Worm (Caenorhabditis elegans) whole organism, young adult: ENCODE data around the gene gpa-5.

Experiments used
- B0261.1 ChIP-seq: sonication (generic microtip); optimal IDR thresholded peaks from 2 replicates; lab custom pipeline; 2016; ENCODE audit warnings: mild to moderate bottlenecking, missing genetic modification characterization, moderate library complexity, missing compliant biosample characterization
- C06A6.2 ChIP-seq: fragments of 200-800 bp; sonication (Bioruptor generic); conservative IDR thresholded peaks from 2 replicates; pipeline ENCODE4 v1.3.6; 2022; ENCODE audit warnings: missing genetic modification characterization, missing compliant biosample characterization
- F23B12.7 ChIP-seq: sonication (generic microtip); optimal IDR thresholded peaks from 2 replicates; lab custom pipeline; 2017; ENCODE audit warnings: missing genetic modification characterization, mild to moderate bottlenecking, missing compliant biosample characterization, antibody characterized with exemption, moderate library complexity; ENCODE audit not compliant: insufficient read depth
- F37B4.10 ChIP-seq: fragments of 200-800 bp; sonication (Bioruptor generic); IDR thresholded peaks from 2 replicates; pipeline ENCODE4 v1.3.6; 2022; ENCODE audit warnings: missing genetic modification characterization, missing compliant biosample characterization
- F39B2.1 ChIP-seq: fragments of 200-800 bp; sonication (Bioruptor generic); IDR thresholded peaks from 2 replicates; pipeline ENCODE4 v1.3.6; 2022; ENCODE audit warnings: missing genetic modification reagents, missing genetic modification characterization, missing compliant biosample characterization
- F49E8.2 ChIP-seq: sonication (generic microtip); optimal IDR thresholded peaks from 3 replicates; lab custom pipeline; 2017; ENCODE audit warnings: missing genetic modification characterization, mild to moderate bottlenecking, missing compliant biosample characterization, antibody characterized with exemption, moderate library complexity; ENCODE audit not compliant: insufficient read depth
- K11D2.4 ChIP-seq: fragments of 200-800 bp; sonication (Bioruptor generic); IDR thresholded peaks from 2 replicates; pipeline ENCODE4 v1.3.6; 2022; ENCODE audit warnings: missing genetic modification reagents, missing genetic modification characterization, missing compliant biosample characterization
- T26A5.8 ChIP-seq: sonication (generic microtip); optimal IDR thresholded peaks from 2 replicates; lab custom pipeline; 2016; ENCODE audit warnings: missing genetic modification characterization, missing compliant biosample characterization
- Y56A3A.18 ChIP-seq: fragments of 200-800 bp; sonication (Bioruptor generic); IDR thresholded peaks from 2 replicates; pipeline ENCODE4 v1.3.6; 2022; ENCODE audit warnings: missing genetic modification reagents, missing genetic modification characterization, missing compliant biosample characterization
- ZK185.1 ChIP-seq: sonication (generic microtip); optimal IDR thresholded peaks from 2 replicates; lab custom pipeline; 2016; ENCODE audit warnings: mild to moderate bottlenecking, missing genetic modification characterization, missing compliant biosample characterization; ENCODE audit not compliant: poor library complexity, severe bottlenecking
- athp-1 ChIP-seq: sonication (generic microtip); optimal IDR thresholded peaks from 2 replicates; lab custom pipeline; 2017; ENCODE audit warnings: mild to moderate bottlenecking, missing genetic modification characterization, missing compliant biosample characterization
- attf-3 ChIP-seq: fragments of 200-800 bp; sonication (Bioruptor generic); conservative IDR thresholded peaks from 2 replicates; pipeline ENCODE4 v1.3.6; 2022; ENCODE audit warnings: missing genetic modification reagents, missing genetic modification characterization, missing compliant biosample characterization
- attf-6 ChIP-seq: fragments of 200-800 bp; sonication (Bioruptor generic); IDR thresholded peaks from 2 replicates; pipeline ENCODE4 v1.3.6; 2022; ENCODE audit warnings: missing genetic modification reagents, missing genetic modification characterization, missing compliant biosample characterization
- ccch-3 ChIP-seq: fragments of 200-800 bp; sonication (Bioruptor generic); optimal IDR thresholded peaks from 2 replicates; lab custom pipeline; 2018; ENCODE audit warnings: mild to moderate bottlenecking, missing genetic modification characterization, missing compliant biosample characterization
- ceh-27 ChIP-seq: fragments of 200-800 bp; sonication (Bioruptor generic); optimal IDR thresholded peaks from 2 replicates; lab custom pipeline; 2018; ENCODE audit warnings: mild to moderate bottlenecking, missing genetic modification characterization, moderate library complexity, missing compliant biosample characterization
- ceh-58 ChIP-seq: fragments of 200-800 bp; sonication (Bioruptor generic); IDR thresholded peaks from 2 replicates; pipeline ENCODE4 v1.3.6; 2022; ENCODE audit warnings: missing genetic modification characterization, missing compliant biosample characterization
- ceh-79 ChIP-seq: sonication (generic microtip); optimal IDR thresholded peaks from 2 replicates; lab custom pipeline; 2017; ENCODE audit warnings: mild to moderate bottlenecking, missing genetic modification characterization, missing compliant biosample characterization
- dpl-1 ChIP-seq: fragments of 150-350 bp; optimal IDR thresholded peaks from 2 replicates; lab custom pipeline; 2014; ENCODE audit warnings: missing biosample characterization, missing genetic modification reagents, missing genetic modification characterization
- efl-1 ChIP-seq: fragments of 150-350 bp; optimal IDR thresholded peaks from 2 replicates; lab custom pipeline; 2014; ENCODE audit warnings: missing biosample characterization, missing genetic modification reagents, missing genetic modification characterization
- egl-18 ChIP-seq: fragments of 200-800 bp; sonication (Bioruptor generic); IDR thresholded peaks from 2 replicates; pipeline ENCODE4 v1.3.6; 2022; ENCODE audit warnings: missing genetic modification reagents, missing genetic modification characterization, missing compliant biosample characterization
- him-1 ChIP-seq: sonication (generic microtip); optimal IDR thresholded peaks from 2 replicates; lab custom pipeline; 2016; ENCODE audit warnings: missing genotype, missing genetic modification reagents, missing genetic modification characterization, missing compliant biosample characterization
- hlh-12 ChIP-seq: sonication (generic microtip); optimal IDR thresholded peaks from 2 replicates; lab custom pipeline; 2016; ENCODE audit warnings: missing genetic modification characterization, missing compliant biosample characterization
- hlh-26 ChIP-seq: fragments of 200-800 bp; sonication (Bioruptor generic); conservative IDR thresholded peaks from 2 replicates; pipeline ENCODE4 v1.3.6; 2022; ENCODE audit warnings: missing genetic modification reagents, missing genetic modification characterization, missing compliant biosample characterization
- lag-1 ChIP-seq: fragments of 200-800 bp; sonication (Bioruptor generic); IDR thresholded peaks from 2 replicates; pipeline ENCODE4 v1.3.6; 2022; ENCODE audit warnings: missing genetic modification reagents, missing genetic modification characterization, missing compliant biosample characterization
- let-607 ChIP-seq, 2 experiments: fragments of 200-800 bp in 1 of 2; sonication (Bioruptor generic) in 1 of 2; sonication (generic microtip) in 1 of 2; optimal IDR thresholded peaks; 2 replicates each; lab custom pipeline; 2016 to 2018; ENCODE audit warnings: mild to moderate bottlenecking in 2 of 2, missing compliant biosample characterization in 2 of 2, missing genetic modification characterization in 2 of 2, moderate library complexity in 2 of 2, missing genotype in 1 of 2
- lin-35 ChIP-seq, 3 experiments: fragments of 150-350 bp in 2 of 3; sonication (generic microtip) in 1 of 3; optimal IDR thresholded peaks; 2 replicates each; lab custom pipeline; 2014 to 2018; ENCODE audit warnings: missing biosample characterization in 3 of 3, missing genetic modification characterization in 3 of 3, missing genetic modification reagents in 3 of 3
- lin-40 ChIP-seq: sonication (generic microtip); optimal IDR thresholded peaks from 2 replicates; lab custom pipeline; 2016; ENCODE audit warnings: missing genetic modification characterization, mild to moderate bottlenecking, missing compliant biosample characterization, missing genotype, missing genetic modification reagents
- lin-54 ChIP-seq: fragments of 200-800 bp; sonication (Bioruptor generic); optimal IDR thresholded peaks from 2 replicates; lab custom pipeline; 2018; ENCODE audit warnings: mild to moderate bottlenecking, missing genetic modification characterization, missing compliant biosample characterization
- lir-1 ChIP-seq: fragments of 200-800 bp; sonication (Bioruptor generic); conservative IDR thresholded peaks from 2 replicates; pipeline ENCODE4 v1.3.6; 2022; ENCODE audit warnings: missing genetic modification reagents, missing genetic modification characterization, missing compliant biosample characterization
- lsy-27 ChIP-seq: sonication (generic microtip); optimal IDR thresholded peaks from 2 replicates; lab custom pipeline; 2017; ENCODE audit warnings: missing genetic modification characterization, mild to moderate bottlenecking, missing compliant biosample characterization, antibody characterized with exemption, missing genotype, borderline replicate concordance; ENCODE audit not compliant: insufficient read depth
- nfyb-1 ChIP-seq: fragments of 200-800 bp; sonication (Bioruptor generic); IDR thresholded peaks from 2 replicates; pipeline ENCODE4 v1.3.6; 2022; ENCODE audit warnings: missing genetic modification reagents, missing genetic modification characterization, missing compliant biosample characterization
- pbrm-1 ChIP-seq: fragments of 200-800 bp; sonication (Bioruptor generic); IDR thresholded peaks from 2 replicates; pipeline ENCODE4 v1.3.6; 2022; ENCODE audit warnings: missing genetic modification reagents, missing genetic modification characterization, missing compliant biosample characterization
- rcor-1 ChIP-seq: fragments of 200-800 bp; sonication (Bioruptor generic); IDR thresholded peaks from 2 replicates; pipeline ENCODE4 v1.3.6; 2022; ENCODE audit warnings: missing genetic modification reagents, missing genetic modification characterization, missing compliant biosample characterization
- rpc-1 ChIP-seq, 2 experiments: fragments of 150-350 bp in 1 of 2; sonication (generic microtip) in 1 of 2; optimal IDR thresholded peaks; 2 replicates each; lab custom pipeline; 2014 to 2018; ENCODE audit warnings: missing biosample characterization in 1 of 2, missing genetic modification characterization in 1 of 2, missing genetic modification reagents in 1 of 2, missing genotype in 1 of 2
- sdz-38 ChIP-seq: sonication (generic microtip); optimal IDR thresholded peaks from 2 replicates; lab custom pipeline; 2016; ENCODE audit warnings: missing genotype, missing genetic modification characterization, missing compliant biosample characterization
- snpc-1.3 ChIP-seq: sonication (generic microtip); optimal IDR thresholded peaks from 2 replicates; lab custom pipeline; 2017; ENCODE audit warnings: missing genetic modification characterization, mild to moderate bottlenecking, missing compliant biosample characterization, antibody characterized with exemption, moderate library complexity, missing genotype, missing genetic modification reagents; ENCODE audit not compliant: insufficient read depth
- snpc-3.4 ChIP-seq: sonication (generic microtip); optimal IDR thresholded peaks from 2 replicates; lab custom pipeline; 2017; ENCODE audit warnings: missing genetic modification characterization, mild to moderate bottlenecking, missing compliant biosample characterization, antibody characterized with exemption, moderate library complexity, missing genotype, missing genetic modification reagents
- snpc-4 ChIP-seq, 5 experiments: fragments of 150-350 bp in 1 of 5; sonication (generic microtip) in 4 of 5; optimal IDR thresholded peaks; 2 replicates each; lab custom pipeline; 2014 to 2018; ENCODE audit warnings: missing genetic modification characterization in 5 of 5, missing biosample characterization in 3 of 5, antibody characterized with exemption in 2 of 5, mild to moderate bottlenecking in 2 of 5, missing compliant biosample characterization in 2 of 5, missing genotype in 2 of 5, moderate library complexity in 2 of 5, missing genetic modification reagents in 1 of 5
- somi-1 ChIP-seq: fragments of 200-800 bp; sonication (Bioruptor generic); optimal IDR thresholded peaks from 2 replicates; lab custom pipeline; 2018; ENCODE audit warnings: mild to moderate bottlenecking, missing genetic modification characterization, missing compliant biosample characterization
- sptf-2 ChIP-seq: fragments of 200-800 bp; sonication (Bioruptor generic); optimal IDR thresholded peaks from 2 replicates; lab custom pipeline; 2018; ENCODE audit warnings: mild to moderate bottlenecking, missing genetic modification characterization, missing compliant biosample characterization
- tbx-9 ChIP-seq: sonication (generic microtip); optimal IDR thresholded peaks from 2 replicates; lab custom pipeline; 2016; ENCODE audit warnings: borderline replicate concordance, missing genetic modification characterization, inconsistent platforms, missing compliant biosample characterization
- tlf-1 ChIP-seq: fragments of 200-800 bp; sonication (Bioruptor generic); optimal IDR thresholded peaks from 2 replicates; lab custom pipeline; 2018; ENCODE audit warnings: mild to moderate bottlenecking, missing genetic modification characterization, missing compliant biosample characterization
- xnd-1 ChIP-seq: sonication (generic microtip); optimal IDR thresholded peaks from 2 replicates; lab custom pipeline; 2016; ENCODE audit warnings: missing genotype, missing genetic modification reagents, missing genetic modification characterization, missing compliant biosample characterization
- ztf-18 ChIP-seq: sonication (generic microtip); optimal IDR thresholded peaks from 2 replicates; lab custom pipeline; 2016; ENCODE audit warnings: missing genotype, mild to moderate bottlenecking, missing genetic modification characterization, missing compliant biosample characterization
- ztf-28 ChIP-seq: fragments of 200-800 bp; sonication (Bioruptor generic); IDR thresholded peaks from 2 replicates; pipeline ENCODE4 v1.3.6; 2022; ENCODE audit warnings: missing genetic modification reagents, missing genetic modification characterization, missing compliant biosample characterization
- ztf-6 ChIP-seq: fragments of 200-800 bp; sonication (Bioruptor generic); IDR thresholded peaks from 2 replicates; pipeline ENCODE4 v1.3.6; 2022; ENCODE audit warnings: missing genetic modification reagents, missing genetic modification characterization, missing compliant biosample characterization

Gene gpa-5

ce11 chrX:2071392-2072001, 49.4 kb downstream of the gpa-5 start (continued):
- peak; percentile 10 for TF ChIP-seq efl-1 (GFP tag; lab: Kevin White, UChicago)
- no peak for TF ChIP-seq rpc-1 (optimal IDR thresholded peaks at IDR 0.05; lab: Kevin White, UChicago)
- no peak for TF ChIP-seq rpc-1 (tag; optimal IDR thresholded peaks at IDR 0.05; lab: Kevin White, UChicago)
- TF ChIP-seq snpc-3.4 (tag; lab: Kevin White, UChicago): no peak
- no peak for TF ChIP-seq athp-1 (tag; lab: Kevin White, UChicago)
- no peak for TF ChIP-seq ZK185.1 (tag; lab: Kevin White, UChicago)
- no peak for TF ChIP-seq F49E8.2 (tag; lab: Kevin White, UChicago)
- no peak for TF ChIP-seq ztf-28 (GFP tag; lab: Robert Waterston, UW)
- TF ChIP-seq C06A6.2: 0 out of 2 replicates have a peak, but pooled peaks have one; percentile 30
- no peak for TF ChIP-seq let-607 (tag; optimal IDR thresholded peaks at IDR 0.05; lab: Kevin White, UChicago)
- no peak for TF ChIP-seq Y56A3A.18
- peak; percentile 77 for TF ChIP-seq ceh-27 (GFP tag; lab: Kevin White, UChicago)
- no peak for TF ChIP-seq tbx-9 (tag; lab: Kevin White, UChicago)
- no peak for TF ChIP-seq lsy-27 (tag; lab: Kevin White, UChicago)
- TF ChIP-seq pbrm-1 (GFP tag; lab: Robert Waterston, UW): no peak; the same call in 1 of the 2 replicates
- TF ChIP-seq B0261.1 (tag; lab: Kevin White, UChicago): no peak
- TF ChIP-seq ztf-18 (tag; lab: Kevin White, UChicago): no peak
- TF ChIP-seq rcor-1 (GFP tag; lab: Robert Waterston, UW): no peak
- TF ChIP-seq F37B4.10 (GFP tag; lab: Robert Waterston, UW): no peak
- peak; percentile 31 for TF ChIP-seq somi-1 (GFP tag; lab: Kevin White, UChicago)
- TF ChIP-seq ccch-3 (GFP tag; lab: Kevin White, UChicago): no peak
- TF ChIP-seq him-1 (tag; lab: Kevin White, UChicago): no peak
- no peak for TF ChIP-seq lir-1 (GFP tag; lab: Robert Waterston, UW)
- peak in 1 of 3 experiments; percentile 45 for TF ChIP-seq lin-35 (GFP tag; optimal IDR thresholded peaks at IDR 0.05; lab: Kevin White, UChicago)
- no peak for TF ChIP-seq sptf-2 (GFP tag; lab: Kevin White, UChicago)
- TF ChIP-seq F39B2.1: no peak
- no peak for TF ChIP-seq ceh-58 (GFP tag; lab: Robert Waterston, UW)
- TF ChIP-seq hlh-26 (GFP tag; lab: Robert Waterston, UW): no peak
- TF ChIP-seq snpc-1.3 (tag; lab: Kevin White, UChicago): no peak
- TF ChIP-seq T26A5.8 (tag; lab: Kevin White, UChicago): no peak
- TF ChIP-seq xnd-1 (tag; lab: Kevin White, UChicago): no peak
- TF ChIP-seq tlf-1: no peak
- TF ChIP-seq hlh-12 (tag; lab: Kevin White, UChicago): no peak
- TF ChIP-seq lin-40: peak; percentile 70
- TF ChIP-seq K11D2.4: peak; percentile 67; the same call in 1 of the 2 replicates
- no peak for TF ChIP-seq attf-3 (GFP tag; lab: Robert Waterston, UW)
- no peak for TF ChIP-seq F23B12.7
- no peak for TF ChIP-seq snpc-4 (GFP tag; optimal IDR thresholded peaks at IDR 0.05; lab: Kevin White, UChicago)
- TF ChIP-seq snpc-4 (tag; optimal IDR thresholded peaks at IDR 0.05; lab: Kevin White, UChicago): no peak
- no peak for TF ChIP-seq dpl-1 (GFP tag; lab: Kevin White, UChicago)
- no peak for TF ChIP-seq ztf-6
- TF ChIP-seq lin-54 (GFP tag; lab: Kevin White, UChicago): no peak
- TF ChIP-seq lag-1 (GFP tag; lab: Robert Waterston, UW): no peak
- no peak for TF ChIP-seq nfyb-1 (GFP tag; lab: Robert Waterston, UW)
- TF ChIP-seq attf-6 (GFP tag; lab: Robert Waterston, UW): no peak
- no peak for TF ChIP-seq egl-18 (GFP tag; lab: Robert Waterston, UW)
- no peak for TF ChIP-seq sdz-38
- TF ChIP-seq ceh-79 (tag; lab: Kevin White, UChicago): no peak
